Fruit fly (Drosophila melanogaster) whole organism: ENCODE measurements around the gene E2f1.

ENCODE experiments used
- CG8478 ChIP-seq: fragments of >200 bp; optimal IDR thresholded peaks from 2 replicates; lab custom pipeline; 2018; ENCODE audit warnings: inconsistent platforms
- EcR ChIP-seq, 2 experiments: fragments of >200 bp; optimal IDR thresholded peaks; 2 replicates each; lab custom pipeline; 2017; ENCODE audit warnings: missing biosample characterization in 2 of 2, missing genetic modification characterization in 2 of 2, missing genetic modification reagents in 2 of 2
- psq ChIP-seq: fragments of >200 bp; optimal IDR thresholded peaks from 2 replicates; lab custom pipeline; 2017

- TF ChIP-seq CG8478 (lab: Kevin White, UChicago): no peak
- no peak for TF ChIP-seq EcR (GFP tag; optimal IDR thresholded peaks at IDR 0.05; lab: Kevin White, UChicago)
- no peak for TF ChIP-seq psq (lab: Kevin White, UChicago)
Observed at dm6 chr3R:21649053-21649821, 11.4 kb downstream of the E2f1 start.
